Worm (Caenorhabditis elegans) whole organism, dauer: ENCODE measurements around the gene F35C8.5.

ENCODE experiments used
- unc-62 ChIP-seq: sonication (generic microtip); optimal IDR thresholded peaks from 2 replicates; lab custom pipeline; 2017; ENCODE audit warnings: missing biosample characterization, missing genetic modification reagents, missing genetic modification characterization

Gene F35C8.5

DNA sequence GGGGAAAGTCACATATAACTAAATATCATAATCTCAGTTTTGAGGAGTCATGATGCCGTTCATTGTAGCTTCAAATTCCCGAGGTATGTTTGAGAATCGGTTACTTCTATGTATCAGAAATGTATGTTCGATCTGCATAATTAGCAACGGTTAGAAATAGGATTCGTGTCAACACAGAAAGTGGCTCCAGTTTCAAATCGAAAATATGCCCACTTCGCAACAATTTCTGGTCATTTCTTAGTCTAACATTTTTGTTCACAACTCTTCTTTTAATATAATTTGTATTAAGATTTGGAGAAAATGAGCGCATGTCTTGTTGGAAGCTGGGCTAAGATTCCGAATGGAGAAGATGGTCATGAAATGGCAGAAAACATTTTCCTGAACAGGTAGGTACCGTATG, 47.9 kb downstream of the F35C8.5 start, which contains the start of gene pks-1:
pks-1 (plus strand) TSS at position 301 of the 400 bp plus-strand sequence.
- TF ChIP-seq unc-62, result no peak

ce11 chrX:5414250-5414649, 48.6 kb downstream of the F35C8.5 start, which contains the start of gene C41A3.2:
Gene C41A3.2 (minus strand): TSS chrX:5414350.
- no peak for TF ChIP-seq unc-62
